Fruit fly (Drosophila melanogaster): ENCODE measurements around the gene cwo.

DNA sequence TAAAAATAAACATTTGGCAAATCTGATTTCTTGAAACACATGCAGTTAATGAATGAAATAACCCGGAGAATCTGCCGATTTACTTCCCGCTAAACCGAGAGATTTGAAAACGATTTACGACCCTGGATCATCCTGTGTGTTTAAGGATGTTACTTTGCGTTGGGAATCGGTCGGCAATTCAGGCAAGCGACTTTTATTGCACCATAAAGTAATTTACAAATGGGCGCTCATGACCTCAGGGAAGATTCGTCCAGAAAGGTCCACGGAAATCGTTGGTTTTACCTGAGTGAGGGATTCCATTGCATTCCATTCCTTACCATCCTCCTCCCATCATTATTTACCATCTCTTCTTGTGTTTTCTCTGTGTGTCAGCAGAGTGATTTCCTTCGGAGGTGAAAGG is 35.2 kb upstream of the cwo start:
- TF ChIP-seq esn (GFP tag; optimal IDR thresholded peaks at IDR 0.05), result no peak
- TF ChIP-seq ss (GFP tag; optimal IDR thresholded peaks at IDR 0.05), result no peak
- TF ChIP-seq CG11902 (GFP tag; optimal IDR thresholded peaks at IDR 0.05), result no peak
- TF ChIP-seq Ets96B (tag; optimal IDR thresholded peaks at IDR 0.05), result no peak
- no peak for TF ChIP-seq dac (GFP tag; optimal IDR thresholded peaks at IDR 0.05)
- no peak for TF ChIP-seq Blimp-1 (GFP tag; optimal IDR thresholded peaks at IDR 0.05)
- no peak for TF ChIP-seq CG1621 (tag; optimal IDR thresholded peaks at IDR 0.05)
- no peak for TF ChIP-seq Met (GFP tag; optimal IDR thresholded peaks at IDR 0.05)
- TF ChIP-seq achi (GFP tag; optimal IDR thresholded peaks at IDR 0.05), result no peak
- TF ChIP-seq fkh (GFP tag; optimal IDR thresholded peaks at IDR 0.05), result no peak
- no peak for TF ChIP-seq acj6 (GFP tag; optimal IDR thresholded peaks at IDR 0.05)
- no peak for TF ChIP-seq CG9139 (GFP tag; optimal IDR thresholded peaks at IDR 0.05)
- no peak for TF ChIP-seq Sox15 (GFP tag; optimal IDR thresholded peaks at IDR 0.05)

Measured in whole organism, prepupa.